Worm (Caenorhabditis elegans) whole organism, L3 larva: ENCODE results near the gene oac-58.

Experiments
- elt-2 ChIP-seq: sonication (generic microtip); optimal IDR thresholded peaks from 2 replicates; lab custom pipeline; 2016; ENCODE audit warnings: missing genetic modification reagents, mild to moderate bottlenecking, missing genetic modification characterization, missing compliant biosample characterization
- fos-1 ChIP-seq: fragments of 150-350 bp; optimal IDR thresholded peaks from 2 replicates; lab custom pipeline; 2014; ENCODE audit warnings: missing biosample characterization, missing genetic modification characterization
- mdl-1 ChIP-seq: fragments of 150-350 bp; optimal IDR thresholded peaks from 2 replicates; lab custom pipeline; 2014; ENCODE audit warnings: missing biosample characterization, missing genetic modification characterization
- nhr-11 ChIP-seq: fragments of 150-350 bp; optimal IDR thresholded peaks from 2 replicates; lab custom pipeline; 2014; ENCODE audit warnings: missing biosample characterization, missing genetic modification characterization
- nhr-25 ChIP-seq: sonication (generic microtip); optimal IDR thresholded peaks from 2 replicates; lab custom pipeline; 2017; ENCODE audit warnings: missing biosample characterization, missing genetic modification characterization
- pqm-1 ChIP-seq: fragments of 150-350 bp; optimal IDR thresholded peaks from 2 replicates; lab custom pipeline; 2017; ENCODE audit warnings: missing biosample characterization, missing genetic modification characterization, inconsistent platforms
- sea-2 ChIP-seq: fragments of 150-350 bp; sonication (generic microtip); optimal IDR thresholded peaks from 4 replicates; lab custom pipeline; 2014; ENCODE audit warnings: missing biosample characterization, missing genetic modification reagents, missing genetic modification characterization
- snpc-4 ChIP-seq: fragments of 150-350 bp; optimal IDR thresholded peaks from 2 replicates; lab custom pipeline; 2014; ENCODE audit warnings: missing biosample characterization, missing genetic modification characterization

ce11 chrIV:12261353-12261752 lies 50.1 kb downstream of the oac-58 start, which contains the start of gene sre-14:
- no peak for TF ChIP-seq fos-1 (tag; lab: Kevin White, UChicago)
- no peak for TF ChIP-seq mdl-1 (tag; lab: Kevin White, UChicago)
- TF ChIP-seq nhr-25 (tag; lab: Kevin White, UChicago): no peak
- no peak for TF ChIP-seq pqm-1 (tag; lab: Kevin White, UChicago)
- no peak for TF ChIP-seq sea-2 (GFP tag; lab: Kevin White, UChicago)
- TF ChIP-seq snpc-4: no peak
- TF ChIP-seq nhr-11: no peak
- TF ChIP-seq elt-2 (tag; lab: Kevin White, UChicago): no peak
